Fruit fly (Drosophila melanogaster) whole organism, embryonic: ENCODE data around the gene CG6287.

Experiments
- BEAF-32 ChIP-seq: fragments of 200-800 bp; sonication (Bioruptor generic); optimal IDR thresholded peaks from 3 replicates; lab custom pipeline; 2017; ENCODE audit warnings: missing biosample characterization, missing genetic modification characterization, mild to moderate bottlenecking, moderate library complexity, missing genetic modification reagents
- CG1024 ChIP-seq: fragments of 200-800 bp; sonication (Bioruptor generic); IDR thresholded peaks from 2 replicates; pipeline ENCODE4 v1.3.6; 2022; ENCODE audit warnings: missing biosample characterization, missing genetic modification characterization
- CG10959 ChIP-seq: fragments of 200-800 bp; sonication (Bioruptor generic); IDR thresholded peaks from 2 replicates; pipeline ENCODE4 v1.3.6; 2022; ENCODE audit warnings: missing biosample characterization, missing genetic modification characterization
- CG11456 ChIP-seq: fragments of 200-800 bp; sonication (Bioruptor generic); IDR thresholded peaks from 3 replicates; pipeline ENCODE4 v1.3.6; 2022; ENCODE audit warnings: missing biosample characterization, missing genetic modification characterization
- CG14710 ChIP-seq: fragments of 200-800 bp; sonication (Bioruptor generic); optimal IDR thresholded peaks from 3 replicates; lab custom pipeline; 2019; ENCODE audit warnings: missing biosample characterization, mild to moderate bottlenecking, missing genetic modification characterization, moderate library complexity
- CG15073 ChIP-seq: fragments of 200-800 bp; sonication (Bioruptor generic); optimal IDR thresholded peaks from 2 replicates; lab custom pipeline; 2016; ENCODE audit warnings: missing biosample characterization, missing genetic modification characterization
- CG15479 ChIP-seq: fragments of 200-800 bp; sonication (Bioruptor generic); optimal IDR thresholded peaks from 3 replicates; lab custom pipeline; 2019; ENCODE audit warnings: missing biosample characterization, mild to moderate bottlenecking, missing genetic modification characterization, moderate library complexity
- CG1603 ChIP-seq: fragments of 200-800 bp; sonication (Bioruptor generic); optimal IDR thresholded peaks from 2 replicates; lab custom pipeline; 2019; ENCODE audit warnings: missing biosample characterization, mild to moderate bottlenecking, missing genetic modification characterization, moderate library complexity
- CG1647 ChIP-seq: fragments of 200-800 bp; sonication (Bioruptor generic); optimal IDR thresholded peaks from 3 replicates; lab custom pipeline; 2016; ENCODE audit warnings: missing biosample characterization, missing genetic modification characterization
- CG17361 ChIP-seq: fragments of 200-800 bp; sonication (Bioruptor generic); IDR thresholded peaks from 3 replicates; pipeline ENCODE4 v1.3.6; 2022; ENCODE audit warnings: missing biosample characterization, missing genetic modification characterization
- CG1792 ChIP-seq: fragments of 200-800 bp; sonication (Bioruptor generic); optimal IDR thresholded peaks from 2 replicates; lab custom pipeline; 2016; ENCODE audit warnings: missing biosample characterization, missing genetic modification characterization
- CG2889 ChIP-seq: fragments of 200-800 bp; sonication (Bioruptor generic); IDR thresholded peaks from 3 replicates; pipeline ENCODE4 v1.3.6; 2022; ENCODE audit warnings: missing biosample characterization, missing genetic modification characterization
- CG5953 ChIP-seq: fragments of 200-800 bp; sonication (Bioruptor generic); IDR thresholded peaks from 2 replicates; pipeline ENCODE4 v1.3.6; 2022; ENCODE audit warnings: missing biosample characterization, missing genetic modification characterization
- CG6765 ChIP-seq: fragments of 200-800 bp; sonication (Bioruptor generic); optimal IDR thresholded peaks from 3 replicates; lab custom pipeline; 2017; ENCODE audit warnings: missing biosample characterization, mild to moderate bottlenecking, missing genetic modification characterization
- CG7786 ChIP-seq: fragments of 200-800 bp; sonication (Bioruptor generic); optimal IDR thresholded peaks from 2 replicates; lab custom pipeline; 2016; ENCODE audit warnings: missing biosample characterization, missing genetic modification characterization
- CG8388 ChIP-seq: fragments of 200-800 bp; sonication (Bioruptor generic); optimal IDR thresholded peaks from 2 replicates; lab custom pipeline; 2019; ENCODE audit warnings: missing biosample characterization, mild to moderate bottlenecking, missing genetic modification characterization, moderate library complexity
- CG9609 ChIP-seq: fragments of 200-800 bp; sonication (Bioruptor generic); optimal IDR thresholded peaks from 3 replicates; lab custom pipeline; 2016; ENCODE audit warnings: missing biosample characterization, missing genetic modification characterization
- CrebB ChIP-seq: fragments of 200-800 bp; sonication (Bioruptor generic); optimal IDR thresholded peaks from 3 replicates; lab custom pipeline; 2018; ENCODE audit warnings: missing biosample characterization, mild to moderate bottlenecking, missing genetic modification characterization
- Elba2 ChIP-seq: fragments of 200-800 bp; sonication (Bioruptor generic); optimal IDR thresholded peaks from 3 replicates; lab custom pipeline; 2016; ENCODE audit warnings: missing biosample characterization, missing genetic modification characterization
- Gsc ChIP-seq: fragments of 200-800 bp; sonication (Bioruptor generic); IDR thresholded peaks from 2 replicates; pipeline ENCODE4 v1.3.6; 2022; ENCODE audit warnings: missing biosample characterization, missing genetic modification characterization
- Gug ChIP-seq: fragments of 200-800 bp; sonication (Bioruptor generic); IDR thresholded peaks from 4 replicates; pipeline ENCODE4 v1.3.6; 2022; ENCODE audit warnings: missing biosample characterization, missing genetic modification characterization
- HmgZ ChIP-seq: fragments of 200-800 bp; sonication (Bioruptor generic); optimal IDR thresholded peaks from 2 replicates; lab custom pipeline; 2018; ENCODE audit warnings: missing biosample characterization, mild to moderate bottlenecking, missing genetic modification characterization
- Hr51 ChIP-seq, 2 experiments: fragments of 200-800 bp; sonication (Bioruptor generic); optimal IDR thresholded peaks; 2 replicates in 1 of 2; 3 replicates in 1 of 2; lab custom pipeline; 2016 to 2018; ENCODE audit warnings: missing biosample characterization in 2 of 2, missing genetic modification characterization in 2 of 2, mild to moderate bottlenecking in 1 of 2, moderate library complexity in 1 of 2
- Pdp1 ChIP-seq, 2 experiments: fragments of 200-800 bp; sonication (Bioruptor generic); optimal IDR thresholded peaks; 3 replicates each; lab custom pipeline; 2016; ENCODE audit warnings: missing biosample characterization in 2 of 2, missing genetic modification characterization in 2 of 2, mild to moderate bottlenecking in 1 of 2, moderate library complexity in 1 of 2
- Six4 ChIP-seq: fragments of 200-800 bp; sonication (Bioruptor generic); optimal IDR thresholded peaks from 2 replicates; lab custom pipeline; 2016; ENCODE audit warnings: missing biosample characterization, missing genetic modification characterization
- Sox100B ChIP-seq: fragments of 200-800 bp; sonication (Bioruptor generic); optimal IDR thresholded peaks from 3 replicates; lab custom pipeline; 2018; ENCODE audit warnings: missing biosample characterization, mild to moderate bottlenecking, missing genetic modification characterization
- bbx ChIP-seq: fragments of 200-800 bp; sonication (Bioruptor generic); IDR thresholded peaks from 2 replicates; pipeline ENCODE4 v1.3.6; 2022; ENCODE audit warnings: missing biosample characterization, missing genetic modification characterization; ENCODE audit not compliant: partially characterized antibody
- bigmax ChIP-seq: fragments of 200-800 bp; sonication (Bioruptor generic); optimal IDR thresholded peaks from 2 replicates; lab custom pipeline; 2018; ENCODE audit warnings: missing biosample characterization, mild to moderate bottlenecking, missing genetic modification characterization
- caup ChIP-seq: fragments of 200-800 bp; sonication (Bioruptor generic); optimal IDR thresholded peaks from 3 replicates; lab custom pipeline; 2017; ENCODE audit warnings: missing biosample characterization, mild to moderate bottlenecking, missing genetic modification characterization, moderate library complexity; ENCODE audit not compliant: severe bottlenecking
- chif ChIP-seq, 2 experiments: fragments of 200-800 bp; sonication (Bioruptor generic); optimal IDR thresholded peaks; 3 replicates each; lab custom pipeline; 2016; ENCODE audit warnings: missing biosample characterization in 2 of 2, missing genetic modification characterization in 2 of 2
- chn ChIP-seq: fragments of 200-800 bp; sonication (Bioruptor generic); optimal IDR thresholded peaks from 2 replicates; lab custom pipeline; 2016; ENCODE audit warnings: missing biosample characterization, missing genetic modification characterization
- crc ChIP-seq: fragments of 200-800 bp; sonication (Bioruptor generic); optimal IDR thresholded peaks from 2 replicates; lab custom pipeline; 2016; ENCODE audit warnings: missing biosample characterization, missing genetic modification characterization
- crol ChIP-seq: fragments of 200-800 bp; sonication (Bioruptor generic); IDR thresholded peaks from 2 replicates; pipeline ENCODE4 v1.3.6; 2022; ENCODE audit warnings: missing biosample characterization, missing genetic modification characterization
- da ChIP-seq: fragments of 200-800 bp; sonication (Bioruptor generic); optimal IDR thresholded peaks from 2 replicates; lab custom pipeline; 2016; ENCODE audit warnings: missing biosample characterization, missing genetic modification characterization
- emc ChIP-seq: fragments of 200-800 bp; sonication (Bioruptor generic); optimal IDR thresholded peaks from 2 replicates; lab custom pipeline; 2016; ENCODE audit warnings: missing biosample characterization, missing genetic modification characterization
- eyg ChIP-seq: fragments of 200-800 bp; sonication (Bioruptor generic); optimal IDR thresholded peaks from 3 replicates; lab custom pipeline; 2016; ENCODE audit warnings: missing biosample characterization, missing genetic modification characterization
- fd3F ChIP-seq: fragments of 200-800 bp; sonication (Bioruptor generic); optimal IDR thresholded peaks from 2 replicates; lab custom pipeline; 2018; ENCODE audit warnings: missing biosample characterization, mild to moderate bottlenecking, missing genetic modification characterization, moderate library complexity
- gem ChIP-seq: fragments of 200-800 bp; sonication (Bioruptor generic); optimal IDR thresholded peaks from 2 replicates; lab custom pipeline; 2019; ENCODE audit warnings: missing biosample characterization, mild to moderate bottlenecking, missing genetic modification characterization, moderate library complexity
- hkb ChIP-seq, 2 experiments: fragments of 200-800 bp in 1 of 2; fragments of >200 bp in 1 of 2; sonication (Bioruptor generic) in 1 of 2; IDR thresholded peaks in 1 of 2; optimal IDR thresholded peaks in 1 of 2; 2 replicates each; pipeline versions ENCODE4 v1.3.6 to Lab custom; 2017 to 2022; ENCODE audit warnings: missing biosample characterization in 1 of 2, missing genetic modification characterization in 1 of 2
- hth ChIP-seq: fragments of >200 bp; optimal IDR thresholded peaks from 2 replicates; lab custom pipeline; 2017; ENCODE audit warnings: inconsistent platforms
- mirr ChIP-seq: fragments of 200-800 bp; sonication (Bioruptor generic); optimal IDR thresholded peaks from 3 replicates; lab custom pipeline; 2018; ENCODE audit warnings: missing biosample characterization, mild to moderate bottlenecking, missing genetic modification characterization
- p53 ChIP-seq: fragments of 200-800 bp; sonication (Bioruptor generic); optimal IDR thresholded peaks from 2 replicates; lab custom pipeline; 2016; ENCODE audit warnings: missing biosample characterization, missing genetic modification characterization
- repo ChIP-seq: fragments of 200-800 bp; sonication (Bioruptor generic); optimal IDR thresholded peaks from 2 replicates; lab custom pipeline; 2016; ENCODE audit warnings: missing biosample characterization, missing genetic modification characterization
- rib ChIP-seq: fragments of 200-800 bp; sonication (Bioruptor generic); IDR thresholded peaks from 2 replicates; pipeline ENCODE4 v1.3.6; 2022; ENCODE audit warnings: missing biosample characterization, missing genetic modification characterization
- sd ChIP-seq: fragments of 200-800 bp; sonication (Bioruptor generic); optimal IDR thresholded peaks from 3 replicates; lab custom pipeline; 2018; ENCODE audit warnings: missing biosample characterization, mild to moderate bottlenecking, missing genetic modification characterization, moderate library complexity
- sens ChIP-seq: fragments of 200-800 bp; sonication (Bioruptor generic); peaks from one replicate; lab custom pipeline; 2016; ENCODE audit warnings: missing biosample characterization, missing genetic modification characterization
- sens-2 ChIP-seq: fragments of 200-800 bp; sonication (Bioruptor generic); IDR thresholded peaks from 2 replicates; pipeline ENCODE4 v1.3.6; 2022; ENCODE audit warnings: missing biosample characterization, missing genetic modification characterization
- sr ChIP-seq: fragments of 200-800 bp; sonication (Bioruptor generic); IDR thresholded peaks from 3 replicates; pipeline ENCODE4 v1.3.6; 2022; ENCODE audit warnings: missing biosample characterization, missing genetic modification characterization
- tgo ChIP-seq: fragments of 200-800 bp; sonication (Bioruptor generic); IDR thresholded peaks from 3 replicates; pipeline ENCODE4 v1.3.6; 2022; ENCODE audit warnings: missing biosample characterization, missing genetic modification characterization
- tna ChIP-seq: fragments of 200-800 bp; sonication (Bioruptor generic); IDR thresholded peaks from 2 replicates; pipeline ENCODE4 v1.3.6; 2022; ENCODE audit warnings: missing biosample characterization, missing genetic modification characterization; ENCODE audit not compliant: partially characterized antibody
- yki ChIP-seq: fragments of >200 bp; optimal IDR thresholded peaks from 3 replicates; lab custom pipeline; 2018

The CG6287 gene

DNA sequence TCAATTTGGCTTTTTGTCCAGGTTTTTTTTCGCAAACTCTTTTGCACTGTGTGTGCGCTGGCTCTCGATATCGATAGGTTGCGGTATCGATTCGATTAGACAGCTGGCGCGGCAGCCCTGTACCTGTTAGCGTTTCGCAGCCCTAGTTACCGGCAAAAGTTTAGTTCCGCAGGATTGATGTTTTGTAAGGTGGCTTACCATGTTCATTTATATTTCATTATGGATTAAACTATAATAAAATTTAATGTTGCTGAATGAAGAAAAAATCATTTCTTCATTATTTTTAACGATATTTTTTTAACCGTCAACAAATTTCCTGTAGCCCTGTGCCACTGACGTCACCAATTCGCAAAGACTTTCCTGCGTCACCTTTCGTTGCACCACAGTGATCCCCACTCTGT lies 49.0 kb downstream of the CG6287 start, which contains the start of gene Reps (continued):
- peak; percentile 97 for TF ChIP-seq fd3F (GFP tag; lab: Kevin White, UChicago)
- TF ChIP-seq CG8388 (GFP tag; lab: Kevin White, UChicago) = peak; percentile 98
- peak; percentile 90 for TF ChIP-seq sr (GFP tag; lab: Robert Waterston, UW)
- TF ChIP-seq crol = peak; percentile 82
- TF ChIP-seq CG15073 (GFP tag; lab: Kevin White, UChicago) = peak; percentile 88
- TF ChIP-seq p53 = peak; percentile 90
- TF ChIP-seq hth (lab: Kevin White, UChicago) = no peak
- TF ChIP-seq Gug = peak; percentile 99
- TF ChIP-seq mirr (GFP tag; lab: Kevin White, UChicago) = peak; percentile 94
- peak; percentile 98 for TF ChIP-seq CG2889 (GFP tag; lab: Robert Waterston, UW)
- TF ChIP-seq gem (tag; lab: Kevin White, UChicago) = peak; percentile 99
- peak; percentile 98 for TF ChIP-seq CG14710 (tag; lab: Kevin White, UChicago)
- peak; percentile 99 for TF ChIP-seq chn (GFP tag; lab: Kevin White, UChicago)
- peak; percentile 96 for TF ChIP-seq CG1024
- TF ChIP-seq bigmax (GFP tag; lab: Kevin White, UChicago) = peak; percentile 62
- peak; percentile 95 for TF ChIP-seq CG1792
- TF ChIP-seq sens-2 = peak; percentile 98
- TF ChIP-seq hkb (optimal IDR thresholded peaks at IDR 0.05; lab: Kevin White, UChicago) = peak; percentile 91
- TF ChIP-seq hkb (GFP tag; IDR thresholded peaks at IDR 0.05; lab: Robert Waterston, UW) = peak; percentile 99
- peak; percentile 96 for TF ChIP-seq repo (GFP tag; lab: Kevin White, UChicago)
- peak; percentile 98 for TF ChIP-seq Six4
- TF ChIP-seq crc (GFP tag; lab: Kevin White, UChicago) = peak; percentile 94
- TF ChIP-seq yki (lab: Kevin White, UChicago) = no peak
- peak; percentile 100 for TF ChIP-seq sens (GFP tag; lab: Kevin White, UChicago)
- peak; percentile 78 for TF ChIP-seq CG15479 (GFP tag; lab: Kevin White, UChicago)
- peak; percentile 97 for TF ChIP-seq CG7786 (GFP tag; lab: Kevin White, UChicago)
- TF ChIP-seq tna = no peak
- TF ChIP-seq emc (GFP tag; lab: Kevin White, UChicago) = peak; percentile 93
- peak; percentile 98 to 99 for TF ChIP-seq chif (GFP tag; optimal IDR thresholded peaks at IDR 0.05; lab: Kevin White, UChicago)
- TF ChIP-seq CG17361 (GFP tag; lab: Robert Waterston, UW) = peak; percentile 99
- TF ChIP-seq Gsc (GFP tag; lab: Robert Waterston, UW) = peak; percentile 98
- peak; percentile 98 for TF ChIP-seq caup (GFP tag; lab: Kevin White, UChicago)
- TF ChIP-seq tgo (GFP tag; lab: Robert Waterston, UW) = peak; percentile 99
- peak; percentile 97 for TF ChIP-seq CG5953
- peak; percentile 98 for TF ChIP-seq CG1603
- TF ChIP-seq CrebB (tag; lab: Kevin White, UChicago) = peak; percentile 96
- TF ChIP-seq CG10959 = peak; percentile 99
- peak; percentile 97 for TF ChIP-seq Sox100B (GFP tag; lab: Kevin White, UChicago)
- no peak for TF ChIP-seq sd (tag; lab: Kevin White, UChicago)
- TF ChIP-seq eyg (GFP tag; lab: Kevin White, UChicago) = peak; percentile 92
- peak; percentile 97 for TF ChIP-seq rib
- peak; percentile 75 for TF ChIP-seq BEAF-32 (GFP tag; lab: Kevin White, UChicago)
- TF ChIP-seq CG11456 = peak; percentile 99
- TF ChIP-seq CG6765 = peak; percentile 96
- TF ChIP-seq bbx (GFP tag; lab: Robert Waterston, UW) = peak; percentile 63
- peak; percentile 95 for TF ChIP-seq da (GFP tag; lab: Kevin White, UChicago)
- TF ChIP-seq CG9609 = peak; percentile 97
- peak; percentile 98 for TF ChIP-seq Elba2 (GFP tag; lab: Kevin White, UChicago)
- peak; percentile 98 to 99 for TF ChIP-seq Pdp1 (GFP tag; optimal IDR thresholded peaks at IDR 0.05; lab: Kevin White, UChicago)
- peak; percentile 98 for TF ChIP-seq CG1647
- TF ChIP-seq HmgZ = peak; percentile 99
- TF ChIP-seq Hr51 (GFP tag; optimal IDR thresholded peaks at IDR 0.05; lab: Kevin White, UChicago) = peak; percentile 97 to 98
